Worm (Caenorhabditis elegans) whole organism, L4 larva: ENCODE results near the gene magi-1.

ENCODE experiments used
- F10B5.3 ChIP-seq: sonication (generic microtip); optimal IDR thresholded peaks from 2 replicates; lab custom pipeline; 2016; ENCODE audit warnings: mild to moderate bottlenecking, missing genetic modification characterization, missing compliant biosample characterization
- F26F4.8 ChIP-seq: fragments of 200-800 bp; sonication (Bioruptor generic); conservative IDR thresholded peaks from 2 replicates; pipeline ENCODE4 v1.3.6; 2022; ENCODE audit warnings: missing genetic modification characterization, missing compliant biosample characterization
- F49E8.2 ChIP-seq: sonication (generic microtip); optimal IDR thresholded peaks from 2 replicates; lab custom pipeline; 2016; ENCODE audit warnings: missing compliant biosample characterization, mild to moderate bottlenecking, missing genetic modification characterization, borderline replicate concordance
- T20F7.1 ChIP-seq: fragments of 200-800 bp; sonication (Bioruptor generic); optimal IDR thresholded peaks from 2 replicates; lab custom pipeline; 2018; ENCODE audit warnings: mild to moderate bottlenecking, missing genetic modification characterization, missing compliant biosample characterization
- Y48G9A.11 ChIP-seq: fragments of 200-800 bp; sonication (Bioruptor generic); IDR thresholded peaks from 2 replicates; pipeline ENCODE4 v1.3.6; 2022; ENCODE audit warnings: missing genetic modification reagents, missing genetic modification characterization, missing compliant biosample characterization
- Y75B8A.6 ChIP-seq: fragments of 200-800 bp; sonication (Bioruptor generic); IDR thresholded peaks from 2 replicates; pipeline ENCODE4 v1.3.6; 2022; ENCODE audit warnings: missing genetic modification reagents, missing genetic modification characterization, missing compliant biosample characterization
- aha-1 ChIP-seq: fragments of 150-350 bp; peaks from one replicate; lab custom pipeline; 2014; ENCODE audit warnings: missing biosample characterization, missing genetic modification characterization
- aly-2 ChIP-seq: sonication (generic microtip); optimal IDR thresholded peaks from 2 replicates; lab custom pipeline; 2018; ENCODE audit warnings: missing biosample characterization, missing genetic modification characterization
- daf-12 ChIP-seq: fragments of 150-350 bp; optimal IDR thresholded peaks from 2 replicates; lab custom pipeline; 2014; ENCODE audit warnings: missing biosample characterization, missing genetic modification reagents, missing genetic modification characterization
- daf-16 ChIP-seq, 3 experiments: sonication (generic microtip); optimal IDR thresholded peaks; 2 replicates each; lab custom pipeline; 2016 to 2017; ENCODE audit warnings: missing genetic modification characterization in 3 of 3, missing genetic modification reagents in 3 of 3, mild to moderate bottlenecking in 2 of 3, missing compliant biosample characterization in 2 of 3, missing biosample characterization in 1 of 3, moderate library complexity in 1 of 3
- dmd-6 ChIP-seq: fragments of 200-800 bp; sonication (Bioruptor generic); IDR thresholded peaks from 2 replicates; pipeline ENCODE4 v1.3.6; 2022; ENCODE audit warnings: missing genetic modification reagents, missing genetic modification characterization, missing compliant biosample characterization
- egl-27 ChIP-seq: sonication (generic microtip); optimal IDR thresholded peaks from 3 replicates; lab custom pipeline; 2017; ENCODE audit warnings: missing biosample characterization, missing genetic modification reagents, missing genetic modification characterization
- hlh-11 ChIP-seq: fragments of 200-800 bp; sonication (Bioruptor generic); optimal IDR thresholded peaks from 2 replicates; lab custom pipeline; 2018; ENCODE audit warnings: mild to moderate bottlenecking, missing genetic modification characterization, missing compliant biosample characterization
- hlh-30 ChIP-seq: sonication (generic microtip); optimal IDR thresholded peaks from 2 replicates; lab custom pipeline; 2017; ENCODE audit warnings: antibody characterized with exemption, mild to moderate bottlenecking, missing genetic modification characterization, missing compliant biosample characterization; ENCODE audit not compliant: insufficient read depth
- lin-38 ChIP-seq: fragments of 200-800 bp; sonication (Bioruptor generic); IDR thresholded peaks from 2 replicates; pipeline ENCODE4 v1.3.6; 2022; ENCODE audit warnings: missing genetic modification reagents, missing genetic modification characterization, missing compliant biosample characterization
- mes-2 ChIP-seq: sonication (generic microtip); optimal IDR thresholded peaks from 2 replicates; lab custom pipeline; 2016; ENCODE audit warnings: missing genotype, mild to moderate bottlenecking, missing genetic modification characterization, missing compliant biosample characterization; ENCODE audit not compliant: poor library complexity, severe bottlenecking
- mxl-3 ChIP-seq: fragments of 200-800 bp; sonication (Bioruptor generic); optimal IDR thresholded peaks from 2 replicates; lab custom pipeline; 2018; ENCODE audit warnings: mild to moderate bottlenecking, missing genetic modification characterization, missing compliant biosample characterization
- nhr-25 ChIP-seq: sonication (generic microtip); optimal IDR thresholded peaks from 2 replicates; lab custom pipeline; 2017; ENCODE audit warnings: missing genetic modification characterization, mild to moderate bottlenecking, missing compliant biosample characterization, antibody characterized with exemption, moderate library complexity, borderline replicate concordance; ENCODE audit not compliant: insufficient read depth
- nhr-28 ChIP-seq: fragments of 150-350 bp; optimal IDR thresholded peaks from 2 replicates; lab custom pipeline; 2014; ENCODE audit warnings: missing biosample characterization, missing genetic modification characterization
- nhr-41 ChIP-seq: fragments of 200-800 bp; sonication (Bioruptor generic); IDR thresholded peaks from 2 replicates; pipeline ENCODE4 v1.3.6; 2022; ENCODE audit warnings: missing genetic modification reagents, missing genetic modification characterization, missing compliant biosample characterization
- nhr-48 ChIP-seq: sonication (generic microtip); optimal IDR thresholded peaks from 2 replicates; lab custom pipeline; 2016; ENCODE audit warnings: mild to moderate bottlenecking, missing genetic modification characterization, missing compliant biosample characterization
- pqm-1 ChIP-seq: sonication (generic microtip); optimal IDR thresholded peaks from 2 replicates; lab custom pipeline; 2017; ENCODE audit warnings: missing biosample characterization, missing genetic modification characterization
- rbr-2 ChIP-seq: sonication (generic microtip); optimal IDR thresholded peaks from 2 replicates; lab custom pipeline; 2016; ENCODE audit warnings: missing genotype, missing genetic modification characterization, missing compliant biosample characterization
- sdz-12 ChIP-seq: fragments of 200-800 bp; sonication (Bioruptor generic); optimal IDR thresholded peaks from 2 replicates; lab custom pipeline; 2018; ENCODE audit warnings: mild to moderate bottlenecking, missing genetic modification characterization, missing compliant biosample characterization
- snpc-1.2 ChIP-seq: fragments of 200-800 bp; sonication (Bioruptor generic); IDR thresholded peaks from 2 replicates; pipeline ENCODE4 v1.3.6; 2022; ENCODE audit warnings: missing genetic modification reagents, missing genetic modification characterization, missing compliant biosample characterization
- unc-130 ChIP-seq: sonication (generic microtip); optimal IDR thresholded peaks from 2 replicates; lab custom pipeline; 2016; ENCODE audit warnings: missing genetic modification reagents, missing genetic modification characterization, missing compliant biosample characterization
- unc-62 ChIP-seq, 3 experiments: fragments of 150-350 bp in 1 of 3; sonication (generic microtip); optimal IDR thresholded peaks in 2 of 3; peaks in 1 of 3; 1 replicate in 1 of 3; 2 replicates in 2 of 3; lab custom pipeline; 2014 to 2017; ENCODE audit warnings: missing biosample characterization in 3 of 3, missing genetic modification characterization in 3 of 3, missing genetic modification reagents in 3 of 3, missing genotype in 1 of 3
- zfp-2 ChIP-seq: sonication (generic microtip); optimal IDR thresholded peaks from 2 replicates; lab custom pipeline; 2016; ENCODE audit warnings: mild to moderate bottlenecking, missing genetic modification characterization, missing compliant biosample characterization

The magi-1 gene

ce11 chrIV:11695634-11696033 is 19.2 kb upstream of the magi-1 start:
- TF ChIP-seq aha-1 (tag; lab: Kevin White, UChicago) (peak; percentile 28), lin-38 (GFP tag; lab: Robert Waterston, UW) (peak; percentile 31; the same call in 1 of the 2 replicates), F49E8.2 (tag; lab: Kevin White, UChicago) (peak; percentile 88), unc-62 (GFP tag; optimal IDR thresholded peaks at IDR 0.05 in 1 of 2; lab: Kevin White, UChicago) (no peak), unc-62 (tag; optimal IDR thresholded peaks at IDR 0.05; lab: Kevin White, UChicago) (no peak), nhr-41 (GFP tag; lab: Robert Waterston, UW) (no peak), dmd-6 (GFP tag; lab: Robert Waterston, UW) (no peak), unc-130 (GFP tag; lab: Kevin White, UChicago) (peak; percentile 60), Y48G9A.11 (GFP tag; lab: Robert Waterston, UW) (0 out of 2 replicates have a peak, but pooled peaks have one; percentile 50), rbr-2 (tag; lab: Kevin White, UChicago) (no peak), snpc-1.2 (GFP tag; lab: Robert Waterston, UW) (peak; percentile 60; the same call in 1 of the 2 replicates), F10B5.3 (tag; lab: Kevin White, UChicago) (no peak), mes-2 (tag; lab: Kevin White, UChicago) (no peak)

ce11 chrIV:11697514-11697913 is 17.3 kb upstream of the magi-1 start:
- TF ChIP-seq nhr-25 (tag; lab: Kevin White, UChicago) (no peak), F26F4.8 (GFP tag; lab: Robert Waterston, UW) (no peak), unc-62 (GFP tag; optimal IDR thresholded peaks at IDR 0.05 in 1 of 2; lab: Kevin White, UChicago) (peak in 1 of 2 experiments; percentile 95), unc-62 (tag; optimal IDR thresholded peaks at IDR 0.05; lab: Kevin White, UChicago) (no peak)

ce11 chrIV:11700100-11700499 is 14.7 kb upstream of the magi-1 start:
- TF ChIP-seq pqm-1 (no peak), nhr-28 (tag; lab: Kevin White, UChicago) (peak; percentile 4), unc-62 (GFP tag; optimal IDR thresholded peaks at IDR 0.05 in 1 of 2; lab: Kevin White, UChicago) (peak in 1 of 2 experiments; percentile 16), unc-62 (tag; optimal IDR thresholded peaks at IDR 0.05; lab: Kevin White, UChicago) (no peak), lin-38 (GFP tag; lab: Robert Waterston, UW) (no peak), T20F7.1 (GFP tag; lab: Kevin White, UChicago) (no peak), sdz-12 (no peak), mxl-3 (GFP tag; lab: Kevin White, UChicago) (peak; percentile 58), hlh-30 (peak; percentile 20)

ce11 chrIV:11700752-11701151 is 14.1 kb upstream of the magi-1 start, which contains the start of gene dpy-20:
TSS of gene dpy-20 (minus strand) at chrIV:11700852.
- TF ChIP-seq aly-2 (tag; lab: Kevin White, UChicago) (no peak), daf-16 (GFP tag; optimal IDR thresholded peaks at IDR 0.05; lab: Kevin White, UChicago) (no peak), daf-16 (tag; optimal IDR thresholded peaks at IDR 0.05; lab: Kevin White, UChicago) (no peak), daf-12 (tag; lab: Kevin White, UChicago) (no peak)

- peak in 1 of 2 experiments; percentile 33 for TF ChIP-seq unc-62 (GFP tag; optimal IDR thresholded peaks at IDR 0.05 in 1 of 2; lab: Kevin White, UChicago)
- TF ChIP-seq unc-62 (tag; optimal IDR thresholded peaks at IDR 0.05; lab: Kevin White, UChicago), result no peak
- no peak for TF ChIP-seq zfp-2 (tag; lab: Kevin White, UChicago)
- peak; percentile 12 for TF ChIP-seq nhr-48 (tag; lab: Kevin White, UChicago)
- peak; percentile 16 for TF ChIP-seq nhr-28 (tag; lab: Kevin White, UChicago)
- TF ChIP-seq egl-27, result no peak
- TF ChIP-seq hlh-11 (tag; lab: Kevin White, UChicago), result peak; percentile 47
- no peak for TF ChIP-seq Y75B8A.6 (GFP tag; lab: Robert Waterston, UW)
- TF ChIP-seq aha-1 (tag; lab: Kevin White, UChicago), result peak; percentile 79
- TF ChIP-seq daf-12 (tag; lab: Kevin White, UChicago), result no peak
- peak; percentile 19 for TF ChIP-seq hlh-30
These were observed 13.0 kb upstream of the magi-1 start for ce11 chrIV:11701878-11702277.
